Worm (Caenorhabditis elegans) whole organism, L2 larva: ENCODE measurements around the gene R10F2.4.

Experiments used
- C34F6.9 ChIP-seq: fragments of 150-350 bp; optimal IDR thresholded peaks from 2 replicates; lab custom pipeline; 2014; ENCODE audit warnings: missing biosample characterization, missing genetic modification characterization
- F13H6.1 ChIP-seq: sonication (generic microtip); optimal IDR thresholded peaks from 2 replicates; lab custom pipeline; 2016; ENCODE audit warnings: missing genetic modification characterization, missing compliant biosample characterization
- R02D3.7 ChIP-seq: fragments of 150-350 bp; optimal IDR thresholded peaks from 2 replicates; lab custom pipeline; 2014; ENCODE audit warnings: missing biosample characterization, missing genetic modification characterization
- Y55F3AM.14 ChIP-seq: fragments of 200-800 bp; sonication (Bioruptor generic); optimal IDR thresholded peaks from 2 replicates; lab custom pipeline; 2018; ENCODE audit warnings: mild to moderate bottlenecking, missing genetic modification characterization, missing compliant biosample characterization
- alr-1 ChIP-seq: fragments of 150-350 bp; optimal IDR thresholded peaks from 2 replicates; lab custom pipeline; 2014; ENCODE audit warnings: missing biosample characterization, missing genetic modification characterization
- blmp-1 ChIP-seq: sonication (generic microtip); optimal IDR thresholded peaks from 2 replicates; lab custom pipeline; 2017; ENCODE audit warnings: missing genetic modification characterization, mild to moderate bottlenecking, missing compliant biosample characterization, antibody characterized with exemption, moderate library complexity; ENCODE audit not compliant: insufficient read depth
- ceh-16 ChIP-seq: fragments of 150-350 bp; optimal IDR thresholded peaks from 2 replicates; lab custom pipeline; 2014; ENCODE audit warnings: missing biosample characterization, missing genetic modification characterization
- crh-2 ChIP-seq: sonication (generic microtip); optimal IDR thresholded peaks from 2 replicates; lab custom pipeline; 2017; ENCODE audit warnings: missing biosample characterization, missing genetic modification characterization
- dmd-4 ChIP-seq: sonication (generic microtip); optimal IDR thresholded peaks from 2 replicates; lab custom pipeline; 2017; ENCODE audit warnings: missing biosample characterization, missing genetic modification characterization
- egl-27 ChIP-seq: sonication (generic microtip); optimal IDR thresholded peaks from 3 replicates; lab custom pipeline; 2017; ENCODE audit warnings: missing biosample characterization, missing genetic modification reagents, missing genetic modification characterization
- elt-1 ChIP-seq: fragments of 150-350 bp; optimal IDR thresholded peaks from 2 replicates; lab custom pipeline; 2014; ENCODE audit warnings: missing biosample characterization, missing genetic modification characterization
- elt-3 ChIP-seq: sonication (generic microtip); optimal IDR thresholded peaks from 2 replicates; lab custom pipeline; 2017; ENCODE audit warnings: missing biosample characterization, missing genetic modification characterization
- fos-1 ChIP-seq: fragments of 150-350 bp; optimal IDR thresholded peaks from 2 replicates; lab custom pipeline; 2014; ENCODE audit warnings: missing biosample characterization, missing genetic modification characterization
- gmeb-1 ChIP-seq: fragments of 150-350 bp; optimal IDR thresholded peaks from 2 replicates; lab custom pipeline; 2014; ENCODE audit warnings: missing biosample characterization, missing genetic modification characterization
- lin-11 ChIP-seq: fragments of 150-350 bp; sonication (generic microtip); optimal IDR thresholded peaks from 2 replicates; lab custom pipeline; 2014; ENCODE audit warnings: missing biosample characterization, missing genetic modification characterization, inconsistent platforms, mixed read lengths
- lin-39 ChIP-seq: fragments of 150-350 bp; optimal IDR thresholded peaks from 2 replicates; lab custom pipeline; 2014; ENCODE audit warnings: missing biosample characterization, missing genetic modification reagents, missing genetic modification characterization
- lsy-2 ChIP-seq, 2 experiments: fragments of 150-350 bp in 1 of 2; sonication (generic microtip) in 1 of 2; optimal IDR thresholded peaks; 2 replicates each; lab custom pipeline; 2014 to 2017; ENCODE audit warnings: missing biosample characterization in 2 of 2, missing genetic modification characterization in 2 of 2
- mab-5 ChIP-seq: fragments of 150-350 bp; optimal IDR thresholded peaks from 2 replicates; lab custom pipeline; 2014; ENCODE audit warnings: missing biosample characterization, missing genetic modification characterization
- mbf-1 ChIP-seq: sonication (generic microtip); optimal IDR thresholded peaks from 2 replicates; lab custom pipeline; 2017; ENCODE audit warnings: missing biosample characterization, missing genetic modification characterization
- mdl-1 ChIP-seq, 2 experiments: fragments of 150-350 bp in 1 of 2; sonication (generic microtip) in 1 of 2; optimal IDR thresholded peaks; 2 replicates each; lab custom pipeline; 2017; ENCODE audit warnings: missing biosample characterization in 2 of 2, missing genetic modification characterization in 2 of 2
- nhr-10 ChIP-seq: sonication (generic microtip); optimal IDR thresholded peaks from 2 replicates; lab custom pipeline; 2017; ENCODE audit warnings: missing biosample characterization, missing genetic modification characterization
- nhr-11 ChIP-seq: fragments of 150-350 bp; optimal IDR thresholded peaks from 2 replicates; lab custom pipeline; 2014; ENCODE audit warnings: missing biosample characterization, missing genetic modification characterization
- nhr-12 ChIP-seq: fragments of 150-350 bp; optimal IDR thresholded peaks from 2 replicates; lab custom pipeline; 2014; ENCODE audit warnings: missing biosample characterization, missing genetic modification characterization
- nhr-21 ChIP-seq: fragments of 150-350 bp; optimal IDR thresholded peaks from 2 replicates; lab custom pipeline; 2014; ENCODE audit warnings: missing biosample characterization, missing genetic modification characterization
- nhr-23 ChIP-seq: fragments of 150-350 bp; optimal IDR thresholded peaks from 2 replicates; lab custom pipeline; 2014; ENCODE audit warnings: missing biosample characterization, missing genetic modification reagents, missing genetic modification characterization
- nhr-237 ChIP-seq: fragments of 150-350 bp; optimal IDR thresholded peaks from 2 replicates; lab custom pipeline; 2014; ENCODE audit warnings: missing biosample characterization, missing genetic modification characterization
- nhr-25 ChIP-seq: fragments of 150-350 bp; sonication (generic microtip); optimal IDR thresholded peaks from 3 replicates; lab custom pipeline; 2014; ENCODE audit warnings: missing biosample characterization, missing genetic modification characterization
- nhr-6 ChIP-seq: fragments of 150-350 bp; optimal IDR thresholded peaks from 2 replicates; lab custom pipeline; 2014; ENCODE audit warnings: missing biosample characterization, missing genetic modification characterization
- nhr-77 ChIP-seq: fragments of 150-350 bp; optimal IDR thresholded peaks from 2 replicates; lab custom pipeline; 2014; ENCODE audit warnings: missing biosample characterization, missing genetic modification characterization
- peb-1 ChIP-seq: fragments of 150-350 bp; optimal IDR thresholded peaks from 2 replicates; lab custom pipeline; 2014; ENCODE audit warnings: missing biosample characterization, missing genetic modification characterization
- sem-4 ChIP-seq: fragments of 150-350 bp; optimal IDR thresholded peaks from 2 replicates; lab custom pipeline; 2014; ENCODE audit warnings: missing biosample characterization, missing genetic modification reagents, missing genetic modification characterization
- skn-1 ChIP-seq: sonication (generic microtip); optimal IDR thresholded peaks from 2 replicates; lab custom pipeline; 2017; ENCODE audit warnings: missing biosample characterization, missing genetic modification characterization
- sma-3 ChIP-seq: sonication (generic microtip); optimal IDR thresholded peaks from 2 replicates; lab custom pipeline; 2016; ENCODE audit warnings: missing genetic modification reagents, missing genetic modification characterization, missing compliant biosample characterization
- sma-9 ChIP-seq, 2 experiments: fragments of 150-350 bp in 1 of 2; sonication (generic microtip) in 1 of 2; optimal IDR thresholded peaks; 2 replicates each; lab custom pipeline; 2014 to 2016; ENCODE audit warnings: missing genetic modification characterization in 2 of 2, mild to moderate bottlenecking in 1 of 2, missing biosample characterization in 1 of 2, missing compliant biosample characterization in 1 of 2, missing genetic modification reagents in 1 of 2, moderate library complexity in 1 of 2
- snpc-4 ChIP-seq: fragments of 150-350 bp; optimal IDR thresholded peaks from 2 replicates; lab custom pipeline; 2014; ENCODE audit warnings: missing biosample characterization, missing genetic modification characterization
- unc-39 ChIP-seq: fragments of 150-350 bp; optimal IDR thresholded peaks from 2 replicates; lab custom pipeline; 2014; ENCODE audit warnings: missing biosample characterization, missing genetic modification characterization
- unc-55 ChIP-seq: fragments of 150-350 bp; sonication (generic microtip); optimal IDR thresholded peaks from 3 replicates; lab custom pipeline; 2014; ENCODE audit warnings: missing biosample characterization, missing genetic modification reagents, missing genetic modification characterization
- unc-62 ChIP-seq: fragments of 150-350 bp; optimal IDR thresholded peaks from 2 replicates; lab custom pipeline; 2014; ENCODE audit warnings: missing biosample characterization, missing genetic modification reagents, missing genetic modification characterization
- zag-1 ChIP-seq: fragments of 150-350 bp; optimal IDR thresholded peaks from 2 replicates; lab custom pipeline; 2014; ENCODE audit warnings: missing biosample characterization, missing genetic modification characterization
- ztf-1 ChIP-seq: fragments of 200-800 bp; sonication (Bioruptor generic); conservative IDR thresholded peaks from 2 replicates; pipeline ENCODE4 v1.3.6; 2022; ENCODE audit warnings: missing genetic modification characterization, missing compliant biosample characterization
- ztf-11 ChIP-seq: sonication (generic microtip); optimal IDR thresholded peaks from 2 replicates; lab custom pipeline; 2017; ENCODE audit warnings: missing biosample characterization, missing genetic modification characterization
- ztf-4 ChIP-seq: fragments of 150-350 bp; optimal IDR thresholded peaks from 2 replicates; lab custom pipeline; 2014; ENCODE audit warnings: missing biosample characterization, missing genetic modification characterization

R10F2.4 gene

DNA sequence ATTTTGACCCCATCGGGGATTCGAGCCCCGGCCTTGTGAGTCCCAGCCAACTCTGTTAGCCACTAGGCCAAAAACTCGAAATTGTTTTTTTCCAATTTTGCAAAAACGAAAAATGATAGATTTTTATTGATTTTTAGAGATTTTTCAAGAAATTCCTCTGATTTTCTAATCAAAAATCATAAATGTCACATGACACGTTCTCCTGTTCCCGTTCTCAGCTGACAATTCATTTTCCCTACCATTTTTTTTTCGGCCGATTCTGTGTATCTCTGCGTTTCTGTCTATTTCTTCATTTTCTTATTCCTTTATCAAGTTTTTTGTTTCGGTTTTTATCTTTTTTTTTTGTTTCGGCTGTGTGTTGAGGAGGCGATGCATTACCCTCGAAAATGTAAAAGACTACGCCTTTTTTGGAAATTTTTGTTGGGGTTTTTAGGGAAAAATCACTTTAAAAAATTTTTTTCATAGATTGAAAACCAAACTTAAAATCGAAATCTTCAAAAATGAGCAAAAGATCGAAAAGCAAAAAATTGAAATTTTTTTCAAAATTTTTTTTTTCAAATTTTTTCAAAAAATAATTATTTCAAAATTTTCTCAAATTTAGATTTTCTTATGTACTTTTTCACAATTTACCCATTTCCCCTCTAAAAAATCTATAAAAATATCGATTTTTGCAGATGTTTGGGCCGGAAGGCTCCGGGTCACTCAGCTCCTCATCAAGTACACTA is 48.6 kb downstream of the R10F2.4 start, which contains the start of gene klf-1:
Gene klf-1 (plus strand): TSS at position 675 of the 725 bp plus-strand sequence.
- TF ChIP-seq crh-2 (peak; percentile 61), sma-3 (GFP tag; lab: Kevin White, UChicago) (peak; percentile 36), zag-1 (tag; lab: Kevin White, UChicago) (no peak), C34F6.9 (no peak), nhr-25 (peak; percentile 59), nhr-21 (tag; lab: Kevin White, UChicago) (peak; percentile 14), ztf-4 (no peak), unc-39 (no peak), nhr-23 (tag; lab: Kevin White, UChicago) (no peak), fos-1 (tag; lab: Kevin White, UChicago) (peak; percentile 19), mbf-1 (tag; lab: Kevin White, UChicago) (no peak), sem-4 (no peak), nhr-77 (tag; lab: Kevin White, UChicago) (no peak), gmeb-1 (tag; lab: Kevin White, UChicago) (peak; percentile 3), nhr-11 (tag; lab: Kevin White, UChicago) (no peak), nhr-237 (no peak), lin-11 (tag; lab: Kevin White, UChicago) (no peak), blmp-1 (peak; percentile 32), sma-9 (GFP tag; optimal IDR thresholded peaks at IDR 0.05; lab: Kevin White, UChicago) (peak; percentile 42), sma-9 (tag; optimal IDR thresholded peaks at IDR 0.05; lab: Kevin White, UChicago) (no peak), ztf-11 (tag; lab: Kevin White, UChicago) (no peak), Y55F3AM.14 (GFP tag; lab: Kevin White, UChicago) (no peak), egl-27 (tag; lab: Kevin White, UChicago) (no peak), R02D3.7 (tag; lab: Kevin White, UChicago) (no peak), nhr-12 (tag; lab: Kevin White, UChicago) (no peak), snpc-4 (tag; lab: Kevin White, UChicago) (no peak), alr-1 (no peak), F13H6.1 (tag; lab: Kevin White, UChicago) (peak; percentile 9), nhr-10 (tag; lab: Kevin White, UChicago) (no peak), ztf-1 (GFP tag; lab: Robert Waterston, UW) (no peak), mab-5 (no peak), unc-62 (GFP tag; lab: Kevin White, UChicago) (no peak), lsy-2 (tag; optimal IDR thresholded peaks at IDR 0.05; lab: Kevin White, UChicago) (peak in 1 of 2 experiments; percentile 18)

DNA sequence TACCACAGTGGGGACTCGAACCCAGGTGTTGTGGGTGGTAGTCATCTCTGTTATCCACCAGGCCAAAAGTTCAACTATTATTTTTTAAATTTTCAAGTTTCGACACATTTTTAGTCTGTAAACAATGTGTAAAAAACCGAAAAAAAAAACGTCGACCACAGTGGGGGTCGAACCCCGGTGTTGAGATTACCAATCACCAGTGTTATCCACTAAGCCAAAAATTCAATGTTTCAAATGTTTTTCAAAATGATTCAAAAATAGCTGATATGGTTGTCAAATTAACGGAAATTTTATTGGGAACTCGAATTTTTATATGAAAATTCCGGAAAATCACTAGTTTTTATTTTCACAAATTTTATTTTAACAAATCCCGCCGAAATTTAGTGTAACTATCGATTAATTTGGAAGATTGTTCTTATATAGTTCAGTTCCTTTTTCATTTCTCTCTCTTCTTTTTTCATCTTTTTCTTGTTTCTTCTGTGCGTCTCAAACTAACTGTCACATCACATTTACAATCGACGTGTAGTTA is 49.7 kb downstream of the R10F2.4 start:
- TF ChIP-seq nhr-25 (peak; percentile 49), blmp-1 (peak; percentile 74), egl-27 (tag; lab: Kevin White, UChicago) (no peak), nhr-10 (tag; lab: Kevin White, UChicago) (no peak)

DNA sequence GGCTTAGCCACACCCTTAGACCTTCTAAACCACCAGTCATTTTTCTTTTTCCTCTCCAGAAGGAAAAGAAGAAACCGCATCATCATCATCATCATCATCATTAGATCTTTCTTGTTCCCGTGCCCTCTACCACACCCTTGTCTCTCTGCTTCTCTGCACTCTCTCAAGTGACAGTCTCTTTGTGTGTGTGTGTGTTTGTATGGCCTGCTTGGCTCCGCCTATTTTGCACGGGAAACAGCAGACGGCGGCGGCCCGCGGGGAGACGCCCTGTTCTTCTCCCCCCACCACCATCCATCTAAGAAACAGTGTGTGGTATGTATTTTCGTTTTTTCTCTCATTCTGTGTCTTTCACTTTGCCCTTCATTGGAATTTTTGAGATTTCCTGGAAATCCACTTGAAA is 51.1 kb downstream of the R10F2.4 start:
- TF ChIP-seq nhr-237 (no peak), nhr-23 (tag; lab: Kevin White, UChicago) (no peak), fos-1 (tag; lab: Kevin White, UChicago) (peak; percentile 83), R02D3.7 (tag; lab: Kevin White, UChicago) (no peak), nhr-21 (tag; lab: Kevin White, UChicago) (peak; percentile 85), nhr-6 (tag; lab: Kevin White, UChicago) (no peak), crh-2 (peak; percentile 64), lsy-2 (tag; optimal IDR thresholded peaks at IDR 0.05; lab: Kevin White, UChicago) (peak in 1 of 2 experiments; percentile 60), nhr-25 (peak; percentile 96), nhr-77 (tag; lab: Kevin White, UChicago) (no peak), ztf-4 (no peak), unc-62 (GFP tag; lab: Kevin White, UChicago) (no peak), elt-3 (tag; lab: Kevin White, UChicago) (no peak), nhr-11 (tag; lab: Kevin White, UChicago) (no peak), alr-1 (no peak), sma-9 (GFP tag; optimal IDR thresholded peaks at IDR 0.05; lab: Kevin White, UChicago) (peak; percentile 94), sma-9 (tag; optimal IDR thresholded peaks at IDR 0.05; lab: Kevin White, UChicago) (no peak), skn-1 (tag; lab: Kevin White, UChicago) (no peak), snpc-4 (tag; lab: Kevin White, UChicago) (no peak), gmeb-1 (tag; lab: Kevin White, UChicago) (peak; percentile 61), ztf-11 (tag; lab: Kevin White, UChicago) (no peak), mdl-1 (tag; optimal IDR thresholded peaks at IDR 0.05; lab: Kevin White, UChicago) (peak; percentile 52 to 71), peb-1 (no peak), lin-11 (tag; lab: Kevin White, UChicago) (no peak), blmp-1 (peak; percentile 87), ceh-16 (tag; lab: Kevin White, UChicago) (peak; percentile 33), ztf-1 (GFP tag; lab: Robert Waterston, UW) (no peak), unc-39 (no peak), dmd-4 (tag; lab: Kevin White, UChicago) (no peak), mab-5 (peak; percentile 15), mbf-1 (tag; lab: Kevin White, UChicago) (no peak), zag-1 (tag; lab: Kevin White, UChicago) (no peak), lin-39 (tag; lab: Kevin White, UChicago) (peak; percentile 51), nhr-12 (tag; lab: Kevin White, UChicago) (no peak), sma-3 (GFP tag; lab: Kevin White, UChicago) (peak; percentile 92), unc-55 (no peak), C34F6.9 (peak; percentile 17), elt-1 (tag; lab: Kevin White, UChicago) (no peak), Y55F3AM.14 (GFP tag; lab: Kevin White, UChicago) (peak; percentile 9)
